Worm (Caenorhabditis elegans): ENCODE measurements around the gene K01D12.9.

ce11 chrV:12417277-12417676, 12.8 kb upstream of the K01D12.9 start, which contains the start of gene cdr-3:
- TF ChIP-seq tbx-2 (tag; optimal IDR thresholded peaks at IDR 0.05) (no peak), nhr-28 (tag; optimal IDR thresholded peaks at IDR 0.05) (no peak), snpc-4 (tag; optimal IDR thresholded peaks at IDR 0.05) (no peak), pha-4 (tag; optimal IDR thresholded peaks at IDR 0.05) (no peak), mml-1 (tag; optimal IDR thresholded peaks at IDR 0.05) (no peak), elt-2 (tag; optimal IDR thresholded peaks at IDR 0.05) (no peak), jun-1 (tag; optimal IDR thresholded peaks at IDR 0.05) (no peak), fkh-10 (GFP tag; optimal IDR thresholded peaks at IDR 0.05) (no peak), unc-62 (GFP tag; optimal IDR thresholded peaks at IDR 0.05) (no peak), ZK546.5 (tag; optimal IDR thresholded peaks at IDR 0.05) (no peak), unc-39 (tag; optimal IDR thresholded peaks at IDR 0.05) (no peak), ztf-11 (tag; optimal IDR thresholded peaks at IDR 0.05) (no peak)

Measured in whole organism, L3 larva.